Worm (Caenorhabditis elegans) whole organism, L4 larva: ENCODE data around the gene F20C5.11.

ENCODE experiments used
- aha-1 ChIP-seq: fragments of 150-350 bp; peaks from one replicate; lab custom pipeline; 2014; ENCODE audit warnings: missing biosample characterization, missing genetic modification characterization
- fkh-10 ChIP-seq: fragments of 150-350 bp; optimal IDR thresholded peaks from 2 replicates; lab custom pipeline; 2014; ENCODE audit warnings: missing biosample characterization, missing genetic modification reagents, missing genetic modification characterization
- lin-13 ChIP-seq: fragments of 150-350 bp; optimal IDR thresholded peaks from 2 replicates; lab custom pipeline; 2014; ENCODE audit warnings: missing biosample characterization, missing genetic modification reagents, missing genetic modification characterization
- lsy-2 ChIP-seq, 2 experiments: fragments of 150-350 bp in 1 of 2; sonication (generic microtip) in 1 of 2; optimal IDR thresholded peaks; 2 replicates each; lab custom pipeline; 2014 to 2017; ENCODE audit warnings: missing biosample characterization in 2 of 2, missing genetic modification characterization in 2 of 2
- nhr-111 ChIP-seq: fragments of 200-800 bp; sonication (Bioruptor generic); optimal IDR thresholded peaks from 2 replicates; lab custom pipeline; 2018; ENCODE audit warnings: mild to moderate bottlenecking, missing genetic modification characterization, missing compliant biosample characterization
- nhr-6 ChIP-seq: fragments of 150-350 bp; optimal IDR thresholded peaks from 2 replicates; lab custom pipeline; 2014; ENCODE audit warnings: missing biosample characterization, missing genetic modification characterization
- nhr-77 ChIP-seq: fragments of 150-350 bp; optimal IDR thresholded peaks from 2 replicates; lab custom pipeline; 2014; ENCODE audit warnings: missing biosample characterization, missing genetic modification characterization
- unc-130 ChIP-seq: sonication (generic microtip); optimal IDR thresholded peaks from 2 replicates; lab custom pipeline; 2016; ENCODE audit warnings: missing genetic modification reagents, missing genetic modification characterization, missing compliant biosample characterization
- unc-62 ChIP-seq, 3 experiments: fragments of 150-350 bp in 1 of 3; sonication (generic microtip); optimal IDR thresholded peaks in 2 of 3; peaks in 1 of 3; 1 replicate in 1 of 3; 2 replicates in 2 of 3; lab custom pipeline; 2014 to 2017; ENCODE audit warnings: missing biosample characterization in 3 of 3, missing genetic modification characterization in 3 of 3, missing genetic modification reagents in 3 of 3, missing genotype in 1 of 3
- ztf-11 ChIP-seq: fragments of 150-350 bp; optimal IDR thresholded peaks from 2 replicates; lab custom pipeline; 2014; ENCODE audit warnings: missing biosample characterization, missing genetic modification characterization

ce11 chrIV:8708046-8708445 lies 53.8 kb downstream of the F20C5.11 start:
- no peak for TF ChIP-seq nhr-77
- TF ChIP-seq lin-13 (GFP tag; lab: Kevin White, UChicago): no peak
- TF ChIP-seq aha-1 (tag; lab: Kevin White, UChicago): no peak
- TF ChIP-seq unc-130 (GFP tag; lab: Kevin White, UChicago): no peak
- TF ChIP-seq nhr-111: no peak
- peak in 1 of 2 experiments; percentile 93 for TF ChIP-seq unc-62 (GFP tag; optimal IDR thresholded peaks at IDR 0.05 in 1 of 2; lab: Kevin White, UChicago)
- no peak for TF ChIP-seq unc-62 (tag; optimal IDR thresholded peaks at IDR 0.05; lab: Kevin White, UChicago)
- no peak for TF ChIP-seq ztf-11 (tag; lab: Kevin White, UChicago)
- no peak for TF ChIP-seq nhr-6 (tag; lab: Kevin White, UChicago)
- TF ChIP-seq fkh-10 (GFP tag; lab: Kevin White, UChicago): no peak
- TF ChIP-seq lsy-2 (tag; optimal IDR thresholded peaks at IDR 0.05; lab: Kevin White, UChicago): no peak
